Fruit fly (Drosophila melanogaster): Measurements from ENCODE around the gene Cht11.

Gene Cht11

DNA sequence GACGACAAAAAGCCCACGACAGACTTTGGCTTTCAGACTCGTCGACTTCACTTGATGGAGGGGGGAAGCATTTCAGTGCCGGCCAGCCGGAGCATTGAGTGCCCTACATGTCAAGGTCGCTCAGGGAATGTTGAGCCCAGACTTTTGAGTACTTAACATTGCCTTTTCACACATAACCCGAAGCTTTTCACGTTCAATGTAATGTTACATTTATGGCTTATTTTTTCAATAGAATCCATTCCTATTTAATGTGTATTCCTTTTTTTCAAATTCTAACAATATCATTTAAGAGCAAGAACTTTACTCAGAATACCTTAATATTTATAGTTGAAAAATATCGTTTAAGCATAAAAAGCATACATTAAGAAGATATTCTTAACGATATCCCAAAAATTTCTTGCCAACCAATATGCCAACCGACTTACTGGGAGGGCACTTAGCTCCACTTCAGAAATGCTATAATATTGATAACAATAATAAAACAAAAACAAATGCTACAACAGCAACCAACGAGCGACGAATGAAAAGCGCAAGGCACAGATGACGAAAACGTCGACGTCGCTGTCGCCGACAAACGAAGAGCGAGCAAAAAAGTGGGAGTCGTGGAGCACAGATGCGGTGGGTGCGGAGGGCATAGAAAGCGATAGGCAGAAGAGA, 10.6 kb upstream of the Cht11 start (continued):
- TF ChIP-seq CG6683 (GFP tag; optimal IDR thresholded peaks at IDR 0.05), result peak; percentile 68
- TF ChIP-seq fu2 (GFP tag; optimal IDR thresholded peaks at IDR 0.05), result no peak
- peak; percentile 73 for TF ChIP-seq CG13624 (GFP tag; optimal IDR thresholded peaks at IDR 0.05)
- TF ChIP-seq gcm (GFP tag; optimal IDR thresholded peaks at IDR 0.05), result no peak
- TF ChIP-seq CG3281 (GFP tag; optimal IDR thresholded peaks at IDR 0.05), result peak; percentile 91
- 0 out of 2 replicates have a peak, but pooled peaks have one; percentile 34 for TF ChIP-seq GATAe (GFP tag; conservative IDR thresholded peaks at IDR 0.05)
- TF ChIP-seq CG14014 (GFP tag; IDR thresholded peaks at IDR 0.05), result peak; percentile 60; the same call in 1 of the 2 replicates
- TF ChIP-seq lilli (GFP tag; optimal IDR thresholded peaks at IDR 0.05), result peak; percentile 90
- no peak for TF ChIP-seq stwl (tag; optimal IDR thresholded peaks at IDR 0.05)
- TF ChIP-seq ab (GFP tag; optimal IDR thresholded peaks at IDR 0.05), result no peak
- TF ChIP-seq tll (GFP tag; optimal IDR thresholded peaks at IDR 0.05), result no peak
- no peak for TF ChIP-seq CG42726 (GFP tag; IDR thresholded peaks at IDR 0.05; ENCODE audit: partially characterized antibody)
- no peak for TF ChIP-seq knrl (GFP tag; IDR thresholded peaks at IDR 0.05; ENCODE audit: partially characterized antibody)
- peak; percentile 45 for TF ChIP-seq CG11398 (GFP tag; optimal IDR thresholded peaks at IDR 0.05)
- TF ChIP-seq CG18599 (GFP tag; optimal IDR thresholded peaks at IDR 0.05), result peak; percentile 82
- TF ChIP-seq luna (GFP tag; optimal IDR thresholded peaks at IDR 0.05), result no peak
- TF ChIP-seq CG8944 (GFP tag; optimal IDR thresholded peaks at IDR 0.05), result no peak
- no peak for TF ChIP-seq shn (GFP tag; optimal IDR thresholded peaks at IDR 0.05)
- TF ChIP-seq CG3726 (GFP tag; IDR thresholded peaks at IDR 0.05), result 0 out of 3 replicates have a peak, but pooled peaks have one; percentile 11
- TF ChIP-seq repo (GFP tag; optimal IDR thresholded peaks at IDR 0.05), result peak; percentile 58
- TF ChIP-seq CG10147 (GFP tag; optimal IDR thresholded peaks at IDR 0.05), result peak; percentile 82
- peak; percentile 66 for TF ChIP-seq CG8281 (tag; optimal IDR thresholded peaks at IDR 0.05)
- no peak for TF ChIP-seq D (optimal IDR thresholded peaks at IDR 0.05)
- peak; percentile 86 for TF ChIP-seq D (GFP tag; optimal IDR thresholded peaks at IDR 0.05)
- TF ChIP-seq tgo (GFP tag; IDR thresholded peaks at IDR 0.05), result peak; percentile 71
- peak; percentile 60 for TF ChIP-seq CG7839 (tag; optimal IDR thresholded peaks at IDR 0.05)
- peak; percentile 73 for TF ChIP-seq CG17385 (GFP tag; optimal IDR thresholded peaks at IDR 0.05)
- 0 out of 2 replicates have a peak, but pooled peaks have one; percentile 16 for TF ChIP-seq MBD-R2 (GFP tag; IDR thresholded peaks at IDR 0.05)
- TF ChIP-seq ttk (GFP tag; IDR thresholded peaks at IDR 0.05), result peak; percentile 64
- TF ChIP-seq CG4360 (GFP tag; IDR thresholded peaks at IDR 0.05), result no peak
- peak; percentile 39 for TF ChIP-seq slbo (GFP tag; IDR thresholded peaks at IDR 0.05)
- no peak for TF ChIP-seq dan (GFP tag; IDR thresholded peaks at IDR 0.05)
- peak; percentile 68 for TF ChIP-seq ap (GFP tag; IDR thresholded peaks at IDR 0.05)
- TF ChIP-seq CG30403 (GFP tag; optimal IDR thresholded peaks at IDR 0.05), result peak; percentile 64
- peak; percentile 67; the same call in 1 of the 2 replicates for TF ChIP-seq CG11085 (GFP tag; IDR thresholded peaks at IDR 0.05)
- no peak for TF ChIP-seq mld (GFP tag; IDR thresholded peaks at IDR 0.05; ENCODE audit: partially characterized antibody)
- peak; percentile 72 for TF ChIP-seq CG7556 (GFP tag; optimal IDR thresholded peaks at IDR 0.05)
- no peak for TF ChIP-seq wek (GFP tag; optimal IDR thresholded peaks at IDR 0.05)
- peak; percentile 62 for TF ChIP-seq CG4730 (GFP tag; IDR thresholded peaks at IDR 0.05)
- TF ChIP-seq Doc3 (GFP tag; IDR thresholded peaks at IDR 0.05; ENCODE audit: partially characterized antibody), result no peak
- TF ChIP-seq tio (GFP tag; optimal IDR thresholded peaks at IDR 0.05), result no peak
- TF ChIP-seq rib (GFP tag; IDR thresholded peaks at IDR 0.05), result 0 out of 2 replicates have a peak, but pooled peaks have one; percentile 21
- TF ChIP-seq CG13287 (GFP tag; IDR thresholded peaks at IDR 0.05; ENCODE audit: partially characterized antibody), result no peak
- peak; percentile 69 for TF ChIP-seq CG1647 (GFP tag; optimal IDR thresholded peaks at IDR 0.05)
- no peak for TF ChIP-seq Mad (GFP tag; optimal IDR thresholded peaks at IDR 0.05)
- peak; percentile 45 for TF ChIP-seq CG31388 (GFP tag; optimal IDR thresholded peaks at IDR 0.05)
- TF ChIP-seq cwo (GFP tag; optimal IDR thresholded peaks at IDR 0.05), result peak; percentile 80
- TF ChIP-seq sc (optimal IDR thresholded peaks at IDR 0.05), result no peak
- TF ChIP-seq sc (GFP tag; optimal IDR thresholded peaks at IDR 0.05), result peak; percentile 74
- TF ChIP-seq Poxn (GFP tag; IDR thresholded peaks at IDR 0.05), result no peak
